Fruit fly (Drosophila melanogaster): ENCODE results near the gene mRpL21.

DNA sequence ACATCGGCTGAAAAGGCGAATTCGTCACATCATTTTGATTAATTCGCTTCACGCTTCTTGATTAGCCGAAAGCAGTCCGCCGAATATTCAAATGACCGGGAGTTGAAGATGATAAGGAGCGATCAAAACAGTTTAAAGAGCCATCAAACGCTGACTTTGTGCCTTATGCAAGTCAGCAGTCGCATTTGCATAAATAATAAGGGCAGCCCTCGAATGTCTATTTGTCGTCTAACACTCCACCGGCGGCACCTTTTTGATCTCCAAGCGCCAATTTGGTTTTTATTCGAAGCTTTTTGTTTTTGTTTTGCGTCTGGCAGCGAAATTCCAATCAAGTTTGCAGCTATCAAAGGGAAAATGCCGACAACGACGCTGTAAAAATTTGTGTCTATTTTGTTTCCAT, 29.2 kb downstream of the mRpL21 start:
- TF ChIP-seq br (GFP tag; optimal IDR thresholded peaks at IDR 0.05) (no peak), foxo (GFP tag; optimal IDR thresholded peaks at IDR 0.05) (no peak), Jra (GFP tag; optimal IDR thresholded peaks at IDR 0.05) (no peak), tai (GFP tag; optimal IDR thresholded peaks at IDR 0.05) (no peak), OdsH (GFP tag; optimal IDR thresholded peaks at IDR 0.05) (no peak), Hr83 (GFP tag; optimal IDR thresholded peaks at IDR 0.05; ENCODE audit: poor library complexity, severe bottlenecking) (no peak), pan (optimal IDR thresholded peaks at IDR 0.05) (no peak), dmrt93B (GFP tag; optimal IDR thresholded peaks at IDR 0.05) (no peak), N (GFP tag; optimal IDR thresholded peaks at IDR 0.05) (no peak), Abd-B (GFP tag; optimal IDR thresholded peaks at IDR 0.05) (no peak), GATAd (GFP tag; optimal IDR thresholded peaks at IDR 0.05) (no peak)
